Worm (Caenorhabditis elegans): Measurements from ENCODE around the gene srj-29.

DNA sequence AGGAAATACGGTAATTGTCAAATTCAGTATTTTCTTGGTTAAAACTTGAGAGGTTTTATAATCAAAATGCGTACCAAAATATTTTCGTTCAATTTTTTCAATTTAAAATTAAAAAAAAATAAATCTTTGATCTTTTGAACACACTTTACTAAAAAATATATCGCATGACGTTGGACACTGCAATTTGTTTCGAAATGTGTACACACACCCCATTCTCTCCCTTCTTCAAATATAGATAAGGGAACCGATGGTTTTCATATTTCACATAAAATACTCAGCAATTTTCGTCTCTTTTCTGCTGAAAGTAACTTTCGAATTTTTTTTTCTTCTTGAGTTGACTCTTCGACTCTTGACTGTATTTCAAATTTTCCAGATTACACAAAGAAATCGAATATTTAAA lies 46.0 kb downstream of the srj-29 start:
- TF ChIP-seq him-1 (tag; optimal IDR thresholded peaks at IDR 0.05) (no peak), dao-5 (tag; optimal IDR thresholded peaks at IDR 0.05) (no peak), W03F9.2 (tag; optimal IDR thresholded peaks at IDR 0.05) (no peak)
